Worm (Caenorhabditis elegans) whole organism, L3 larva: ENCODE measurements around the gene cest-28.

Experiments
- R02D3.7 ChIP-seq: fragments of 150-350 bp; optimal IDR thresholded peaks from 2 replicates; lab custom pipeline; 2014; ENCODE audit warnings: missing biosample characterization, missing genetic modification characterization
- ZK546.5 ChIP-seq: sonication (generic microtip); optimal IDR thresholded peaks from 2 replicates; lab custom pipeline; 2017; ENCODE audit warnings: missing biosample characterization, missing genetic modification characterization
- ceh-16 ChIP-seq: sonication (generic microtip); optimal IDR thresholded peaks from 2 replicates; lab custom pipeline; 2017; ENCODE audit warnings: missing biosample characterization, missing genetic modification characterization
- ceh-82 ChIP-seq: fragments of 150-350 bp; optimal IDR thresholded peaks from 2 replicates; lab custom pipeline; 2014; ENCODE audit warnings: missing biosample characterization, missing genetic modification characterization
- ceh-9 ChIP-seq: sonication (generic microtip); optimal IDR thresholded peaks from 2 replicates; lab custom pipeline; 2018; ENCODE audit warnings: missing biosample characterization, missing genetic modification characterization
- daf-12 ChIP-seq: fragments of 150-350 bp; optimal IDR thresholded peaks from 2 replicates; lab custom pipeline; 2014; ENCODE audit warnings: missing biosample characterization, missing genetic modification reagents, missing genetic modification characterization
- egl-27 ChIP-seq: sonication (generic microtip); optimal IDR thresholded peaks from 4 replicates; lab custom pipeline; 2017; ENCODE audit warnings: missing biosample characterization, missing genetic modification reagents, missing genetic modification characterization
- egl-5 ChIP-seq: fragments of 150-350 bp; optimal IDR thresholded peaks from 2 replicates; lab custom pipeline; 2017; ENCODE audit warnings: missing biosample characterization, missing genetic modification reagents, missing genetic modification characterization, inconsistent platforms
- elt-1 ChIP-seq: fragments of 150-350 bp; optimal IDR thresholded peaks from 2 replicates; lab custom pipeline; 2014; ENCODE audit warnings: missing biosample characterization, missing genetic modification characterization
- elt-2 ChIP-seq: sonication (generic microtip); optimal IDR thresholded peaks from 2 replicates; lab custom pipeline; 2016; ENCODE audit warnings: missing genetic modification reagents, mild to moderate bottlenecking, missing genetic modification characterization, missing compliant biosample characterization
- elt-3 ChIP-seq, 3 experiments: fragments of 150-350 bp in 1 of 3; sonication (generic microtip) in 2 of 3; optimal IDR thresholded peaks; 2 replicates in 2 of 3; 4 replicates in 1 of 3; lab custom pipeline; 2014 to 2017; ENCODE audit warnings: missing biosample characterization in 3 of 3, missing genetic modification characterization in 3 of 3
- eor-1 ChIP-seq, 2 experiments: fragments of 150-350 bp; optimal IDR thresholded peaks; 2 replicates each; lab custom pipeline; 2014 to 2018; ENCODE audit warnings: missing biosample characterization in 2 of 2, missing genetic modification characterization in 2 of 2
- fkh-10 ChIP-seq: sonication (generic microtip); optimal IDR thresholded peaks from 2 replicates; lab custom pipeline; 2017; ENCODE audit warnings: missing biosample characterization, missing genetic modification reagents, missing genetic modification characterization
- fkh-2 ChIP-seq: fragments of 150-350 bp; optimal IDR thresholded peaks from 2 replicates; lab custom pipeline; 2014; ENCODE audit warnings: missing biosample characterization, missing genetic modification reagents, missing genetic modification characterization
- fos-1 ChIP-seq: fragments of 150-350 bp; optimal IDR thresholded peaks from 2 replicates; lab custom pipeline; 2014; ENCODE audit warnings: missing biosample characterization, missing genetic modification characterization
- hmg-11 ChIP-seq: sonication (generic microtip); optimal IDR thresholded peaks from 2 replicates; lab custom pipeline; 2016; ENCODE audit warnings: missing genetic modification characterization, missing compliant biosample characterization
- jun-1 ChIP-seq: fragments of 150-350 bp; optimal IDR thresholded peaks from 2 replicates; lab custom pipeline; 2014; ENCODE audit warnings: missing biosample characterization, missing genetic modification reagents, missing genetic modification characterization
- lin-15B ChIP-seq: fragments of 150-350 bp; optimal IDR thresholded peaks from 2 replicates; lab custom pipeline; 2014; ENCODE audit warnings: missing biosample characterization, missing genetic modification characterization
- lin-39 ChIP-seq: fragments of 150-350 bp; optimal IDR thresholded peaks from 2 replicates; lab custom pipeline; 2018; ENCODE audit warnings: missing biosample characterization, missing genetic modification reagents, missing genetic modification characterization
- mml-1 ChIP-seq: fragments of 150-350 bp; sonication (generic microtip); optimal IDR thresholded peaks from 3 replicates; lab custom pipeline; 2014; ENCODE audit warnings: missing biosample characterization, missing genetic modification characterization
- nhr-11 ChIP-seq: fragments of 150-350 bp; optimal IDR thresholded peaks from 2 replicates; lab custom pipeline; 2014; ENCODE audit warnings: missing biosample characterization, missing genetic modification characterization
- nhr-12 ChIP-seq: fragments of 150-350 bp; optimal IDR thresholded peaks from 2 replicates; lab custom pipeline; 2014; ENCODE audit warnings: missing biosample characterization, missing genetic modification characterization
- nhr-23 ChIP-seq: fragments of 150-350 bp; optimal IDR thresholded peaks from 2 replicates; lab custom pipeline; 2014; ENCODE audit warnings: missing biosample characterization, missing genetic modification reagents, missing genetic modification characterization
- nhr-237 ChIP-seq: fragments of 150-350 bp; optimal IDR thresholded peaks from 2 replicates; lab custom pipeline; 2014; ENCODE audit warnings: missing biosample characterization, missing genetic modification characterization
- nhr-25 ChIP-seq: sonication (generic microtip); optimal IDR thresholded peaks from 2 replicates; lab custom pipeline; 2017; ENCODE audit warnings: missing biosample characterization, missing genetic modification characterization
- nhr-28 ChIP-seq: fragments of 150-350 bp; optimal IDR thresholded peaks from 2 replicates; lab custom pipeline; 2014; ENCODE audit warnings: missing biosample characterization, missing genetic modification characterization
- nhr-43 ChIP-seq: sonication (generic microtip); optimal IDR thresholded peaks from 2 replicates; lab custom pipeline; 2016; ENCODE audit warnings: mild to moderate bottlenecking, missing genetic modification characterization, missing compliant biosample characterization; ENCODE audit not compliant: poor library complexity, severe bottlenecking
- nhr-67 ChIP-seq: fragments of 150-350 bp; optimal IDR thresholded peaks from 2 replicates; lab custom pipeline; 2014; ENCODE audit warnings: missing biosample characterization, missing genetic modification characterization
- pha-4 ChIP-seq: fragments of 150-350 bp; optimal IDR thresholded peaks from 2 replicates; lab custom pipeline; 2014; ENCODE audit warnings: missing biosample characterization, missing genetic modification reagents, missing genetic modification characterization
- pqm-1 ChIP-seq: fragments of 150-350 bp; optimal IDR thresholded peaks from 2 replicates; lab custom pipeline; 2017; ENCODE audit warnings: missing biosample characterization, missing genetic modification characterization, inconsistent platforms
- sea-2 ChIP-seq: fragments of 150-350 bp; sonication (generic microtip); optimal IDR thresholded peaks from 4 replicates; lab custom pipeline; 2014; ENCODE audit warnings: missing biosample characterization, missing genetic modification reagents, missing genetic modification characterization
- skn-1 ChIP-seq: fragments of 150-350 bp; optimal IDR thresholded peaks from 2 replicates; lab custom pipeline; 2014; ENCODE audit warnings: missing biosample characterization, missing genetic modification characterization
- unc-62 ChIP-seq: fragments of 150-350 bp; sonication (generic microtip); optimal IDR thresholded peaks from 4 replicates; lab custom pipeline; 2014; ENCODE audit warnings: missing biosample characterization, missing genetic modification reagents, missing genetic modification characterization
- zag-1 ChIP-seq: fragments of 150-350 bp; optimal IDR thresholded peaks from 2 replicates; lab custom pipeline; 2014; ENCODE audit warnings: missing biosample characterization, missing genetic modification characterization
- ztf-11 ChIP-seq: fragments of 150-350 bp; optimal IDR thresholded peaks from 2 replicates; lab custom pipeline; 2014; ENCODE audit warnings: missing biosample characterization, missing genetic modification characterization
- ztf-4 ChIP-seq: fragments of 150-350 bp; optimal IDR thresholded peaks from 2 replicates; lab custom pipeline; 2014; ENCODE audit warnings: missing biosample characterization, missing genetic modification characterization

The cest-28 gene

DNA sequence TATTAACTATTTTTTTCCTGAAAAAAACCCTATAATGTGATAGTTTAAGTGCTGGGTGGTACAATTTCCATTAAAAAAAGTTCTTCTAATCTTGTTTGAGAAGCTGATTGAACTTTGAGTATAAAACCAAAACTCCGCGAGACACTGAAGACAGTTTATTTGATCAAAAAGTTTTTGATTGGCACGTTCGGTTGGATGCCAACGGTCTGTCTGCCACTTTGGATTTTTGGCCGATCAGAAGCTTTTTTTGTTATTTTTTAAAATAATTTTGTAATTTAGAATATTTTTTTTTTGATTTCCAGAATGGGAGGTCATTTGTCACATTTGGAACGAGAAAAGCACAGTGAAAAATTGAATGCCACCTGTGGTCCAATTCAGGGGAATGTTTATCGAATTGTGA is at the start of gene cest-28:
Gene cest-28 (plus strand): TSS at position 301 of the 400 bp plus-strand sequence.
- no peak for TF ChIP-seq zag-1 (tag; lab: Kevin White, UChicago)
- TF ChIP-seq skn-1 (tag; lab: Kevin White, UChicago) = no peak
- no peak for TF ChIP-seq fos-1 (tag; lab: Kevin White, UChicago)
- no peak for TF ChIP-seq nhr-237 (tag; lab: Kevin White, UChicago)
- TF ChIP-seq nhr-12 (tag; lab: Kevin White, UChicago) = no peak
- TF ChIP-seq ceh-16 (tag; lab: Kevin White, UChicago) = no peak
- no peak for TF ChIP-seq jun-1
- TF ChIP-seq nhr-23 (tag; lab: Kevin White, UChicago) = no peak
- no peak for TF ChIP-seq egl-5 (tag; lab: Kevin White, UChicago)

DNA sequence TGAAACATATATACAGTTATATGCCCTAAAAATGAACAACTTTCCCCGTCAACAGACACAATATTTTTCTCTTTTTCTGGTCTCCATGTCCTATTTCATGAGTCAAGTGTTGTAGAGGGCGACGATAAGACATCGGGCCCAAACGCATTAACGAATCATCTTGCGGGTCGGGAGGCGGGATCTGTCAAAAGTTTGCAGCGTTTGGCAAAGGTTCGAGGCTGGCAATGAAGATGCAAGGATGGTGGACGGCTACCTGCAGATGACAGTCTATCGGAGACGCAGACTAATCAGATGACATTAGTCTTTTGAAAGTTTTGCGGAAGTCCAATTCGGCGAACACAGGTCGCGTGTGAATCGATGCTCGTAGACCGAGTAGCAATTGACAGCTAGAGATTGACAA is 48.8 kb upstream of the cest-28 start:
- no peak for TF ChIP-seq R02D3.7 (tag; lab: Kevin White, UChicago)
- peak; percentile 52 for TF ChIP-seq nhr-25 (tag; lab: Kevin White, UChicago)
- TF ChIP-seq, all 47 proteins: peak for 1

DNA sequence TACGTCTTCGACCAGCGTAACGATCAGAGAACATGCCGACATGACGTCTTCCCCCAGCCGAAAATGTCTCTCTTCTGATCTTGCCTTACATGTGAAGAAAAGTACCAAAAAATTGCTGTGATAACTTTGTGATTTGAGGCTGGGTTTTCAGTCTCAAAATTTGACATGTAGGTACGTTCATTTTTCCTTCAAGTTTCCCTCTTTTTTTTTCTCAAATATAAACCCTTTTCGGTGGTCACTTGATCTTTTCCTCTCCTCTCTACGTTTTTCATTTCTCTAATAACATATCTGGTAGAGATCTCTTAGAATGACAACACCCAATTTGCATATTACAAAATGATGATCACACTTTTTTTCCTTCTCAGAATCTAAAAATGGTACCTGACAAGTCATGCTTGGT is 47.7 kb upstream of the cest-28 start, which contains the start of gene nhr-37:
Gene nhr-37 (plus strand): TSS at position 301 of the 400 bp plus-strand sequence.
- TF ChIP-seq ztf-11 (no peak), ztf-4 (tag; lab: Kevin White, UChicago) (no peak), nhr-28 (tag; lab: Kevin White, UChicago) (no peak), elt-3 (tag; optimal IDR thresholded peaks at IDR 0.05; lab: Kevin White, UChicago) (no peak), lin-15B (tag; lab: Kevin White, UChicago) (no peak), eor-1 (tag; optimal IDR thresholded peaks at IDR 0.05; lab: Kevin White, UChicago) (no peak), ZK546.5 (no peak), ceh-16 (tag; lab: Kevin White, UChicago) (no peak), fkh-10 (GFP tag; lab: Kevin White, UChicago) (no peak), fos-1 (tag; lab: Kevin White, UChicago) (no peak), elt-2 (no peak), fkh-2 (no peak), pqm-1 (tag; lab: Kevin White, UChicago) (no peak), egl-27 (tag; lab: Kevin White, UChicago) (no peak), unc-62 (GFP tag; lab: Kevin White, UChicago) (no peak), lin-39 (no peak)

DNA sequence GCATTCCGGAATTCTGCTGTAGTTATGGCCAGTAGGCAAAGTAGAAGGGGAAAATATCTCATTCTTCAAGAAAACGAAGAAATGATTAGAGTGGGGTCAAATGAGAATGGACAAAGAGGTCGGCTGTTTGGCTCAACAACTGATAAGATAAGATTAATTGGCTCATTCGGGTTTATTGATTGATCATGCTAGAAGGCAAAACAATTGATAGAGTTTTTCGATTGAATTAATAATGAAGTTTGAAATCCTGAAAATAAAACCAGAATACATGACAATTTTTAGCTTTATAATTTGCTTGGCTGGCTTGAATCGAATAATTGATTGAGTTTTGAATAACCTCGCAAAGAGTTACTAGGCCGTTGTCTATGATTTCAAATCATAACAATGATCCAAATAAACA is 43.4 kb upstream of the cest-28 start, which contains the start of gene ppt-1:
Gene ppt-1 (minus strand): TSS at position 101 of the 400 bp plus-strand sequence.
- no peak for TF ChIP-seq ztf-11
- TF ChIP-seq lin-15B (tag; lab: Kevin White, UChicago) = no peak
- TF ChIP-seq elt-2 = no peak
- no peak for TF ChIP-seq nhr-11
- no peak for TF ChIP-seq pha-4 (tag; lab: Kevin White, UChicago)
- TF ChIP-seq hmg-11 (tag; lab: Kevin White, UChicago) = no peak
- no peak for TF ChIP-seq lin-39
- TF ChIP-seq ceh-82 = no peak
- no peak for TF ChIP-seq nhr-67 (tag; lab: Kevin White, UChicago)
- no peak for TF ChIP-seq daf-12 (tag; lab: Kevin White, UChicago)
- TF ChIP-seq R02D3.7 (tag; lab: Kevin White, UChicago) = no peak
- TF ChIP-seq eor-1 (tag; optimal IDR thresholded peaks at IDR 0.05; lab: Kevin White, UChicago) = no peak
- no peak for TF ChIP-seq unc-62 (GFP tag; lab: Kevin White, UChicago)
- no peak for TF ChIP-seq ZK546.5
- no peak for TF ChIP-seq ceh-9 (tag; lab: Kevin White, UChicago)

DNA sequence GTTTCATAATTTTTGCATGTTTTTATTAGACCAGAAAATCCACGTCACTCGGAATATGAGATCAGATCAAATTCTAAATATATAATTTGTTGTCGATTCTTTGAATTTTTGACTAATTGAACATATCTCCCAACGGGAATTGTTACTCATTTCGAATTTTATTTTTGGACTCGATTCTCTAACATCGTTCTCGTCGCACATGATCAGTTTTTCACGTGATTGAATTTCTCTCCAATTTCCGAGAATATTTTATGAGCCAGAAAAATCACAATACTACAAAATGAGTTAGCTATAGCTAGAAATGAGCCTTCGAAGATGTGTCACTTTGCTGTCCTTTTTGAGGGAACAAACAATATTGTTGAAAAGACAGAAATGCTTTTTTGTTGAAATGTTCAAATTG is 38.9 kb upstream of the cest-28 start:
- TF ChIP-seq lin-39 (no peak), fkh-10 (GFP tag; lab: Kevin White, UChicago) (peak; percentile 13), nhr-11 (peak; percentile 70)

DNA sequence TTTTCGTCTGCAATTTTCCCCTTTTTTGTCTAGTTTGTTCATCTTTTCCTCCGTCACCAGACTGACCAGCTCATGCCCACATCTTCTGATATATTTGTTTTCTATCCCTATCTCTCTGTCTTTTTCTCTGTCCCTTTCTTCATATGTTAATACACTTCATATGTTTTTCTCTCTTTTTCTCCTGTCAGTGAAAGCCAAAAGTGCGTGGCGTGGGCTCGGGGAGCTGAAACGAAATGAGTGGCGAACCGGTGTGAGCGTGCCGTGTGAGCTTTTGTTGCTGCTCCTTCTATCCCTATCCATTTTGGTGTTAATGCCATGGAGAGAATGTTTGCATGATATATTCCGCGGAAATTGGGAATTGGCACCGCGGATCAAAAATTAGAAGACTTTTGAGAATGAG is 37.8 kb upstream of the cest-28 start:
- no peak for TF ChIP-seq ztf-11
- TF ChIP-seq elt-1 = no peak
- TF ChIP-seq nhr-43 (tag; lab: Kevin White, UChicago) = no peak
- TF ChIP-seq mml-1 = no peak
- no peak for TF ChIP-seq lin-39
- TF ChIP-seq fos-1 (tag; lab: Kevin White, UChicago) = no peak
- no peak for TF ChIP-seq nhr-28 (tag; lab: Kevin White, UChicago)
- TF ChIP-seq zag-1 (tag; lab: Kevin White, UChicago) = no peak
- TF ChIP-seq pha-4 (tag; lab: Kevin White, UChicago) = no peak
- no peak for TF ChIP-seq eor-1 (tag; optimal IDR thresholded peaks at IDR 0.05; lab: Kevin White, UChicago)
- TF ChIP-seq nhr-237 (tag; lab: Kevin White, UChicago) = no peak
- TF ChIP-seq sea-2 (GFP tag; lab: Kevin White, UChicago) = no peak
